Fruit fly (Drosophila melanogaster): Measurements from ENCODE around the gene CG45095.

CG45095 gene

dm6 chr3R:25069569-25069968 is 32.8 kb upstream of the CG45095 start, which contains the start of the genes Stt3B and CG11839 (continued):
- peak; percentile 91 for TF ChIP-seq hb (GFP tag; IDR thresholded peaks at IDR 0.05; ENCODE audit: partially characterized antibody)
- TF ChIP-seq Opbp (GFP tag; IDR thresholded peaks at IDR 0.05; ENCODE audit: partially characterized antibody): peak; percentile 82
- no peak for TF ChIP-seq CG6272 (GFP tag; IDR thresholded peaks at IDR 0.05)
- no peak for TF ChIP-seq HLHmδ (GFP tag; optimal IDR thresholded peaks at IDR 0.05)
- TF ChIP-seq slp2 (GFP tag; optimal IDR thresholded peaks at IDR 0.05): peak; percentile 54
- TF ChIP-seq amos (GFP tag; IDR thresholded peaks at IDR 0.05; ENCODE audit: partially characterized antibody): peak; percentile 90
- TF ChIP-seq CG15269 (tag; optimal IDR thresholded peaks at IDR 0.05): no peak
- no peak for TF ChIP-seq CG1529 (GFP tag; optimal IDR thresholded peaks at IDR 0.05)
- no peak for TF ChIP-seq CG10209 (GFP tag; optimal IDR thresholded peaks at IDR 0.05)
- TF ChIP-seq crp (GFP tag; optimal IDR thresholded peaks at IDR 0.05): peak in 1 of 2 experiments; percentile 43
- peak; percentile 54 for TF ChIP-seq Ssrp (tag; optimal IDR thresholded peaks at IDR 0.05)
- peak; percentile 97 for TF ChIP-seq BEAF-32 (GFP tag; optimal IDR thresholded peaks at IDR 0.05)
- TF ChIP-seq CG16813 (GFP tag; IDR thresholded peaks at IDR 0.05; ENCODE audit: partially characterized antibody): peak; percentile 95
- no peak for TF ChIP-seq CG43689 (GFP tag; IDR thresholded peaks at IDR 0.05)
- TF ChIP-seq Dad (GFP tag; optimal IDR thresholded peaks at IDR 0.05): peak; percentile 72
- peak; percentile 74 for TF ChIP-seq CG9727 (GFP tag; optimal IDR thresholded peaks at IDR 0.05)
- no peak for TF ChIP-seq Awh (GFP tag; IDR thresholded peaks at IDR 0.05)
- no peak for TF ChIP-seq fd64A (GFP tag; optimal IDR thresholded peaks at IDR 0.05)
- no peak for TF ChIP-seq hth (optimal IDR thresholded peaks at IDR 0.05)
- TF ChIP-seq sr (GFP tag; IDR thresholded peaks at IDR 0.05): no peak
- TF ChIP-seq dimm (GFP tag; IDR thresholded peaks at IDR 0.05): no peak
- TF ChIP-seq CG18619 (GFP tag; optimal IDR thresholded peaks at IDR 0.05): no peak
- TF ChIP-seq CG16779 (GFP tag; IDR thresholded peaks at IDR 0.05): no peak
- TF ChIP-seq CG7357 (GFP tag; IDR thresholded peaks at IDR 0.05): no peak
- TF ChIP-seq Stat92E (GFP tag; optimal IDR thresholded peaks at IDR 0.05): peak in 1 of 3 experiments; percentile 33
- TF ChIP-seq Ets65A (GFP tag): peak; percentile 97
- peak; percentile 93 for TF ChIP-seq sna (GFP tag; IDR thresholded peaks at IDR 0.05; ENCODE audit: partially characterized antibody)
- TF ChIP-seq ro (GFP tag; IDR thresholded peaks at IDR 0.05): no peak
- TF ChIP-seq CG9876 (GFP tag; optimal IDR thresholded peaks at IDR 0.05): peak; percentile 71
- no peak for TF ChIP-seq CG6854 (GFP tag; optimal IDR thresholded peaks at IDR 0.05)
- no peak for TF ChIP-seq Hey (tag; optimal IDR thresholded peaks at IDR 0.05)
- no peak for TF ChIP-seq odd (GFP tag; optimal IDR thresholded peaks at IDR 0.05)
- TF ChIP-seq tap (tag; optimal IDR thresholded peaks at IDR 0.05): no peak
- no peak for TF ChIP-seq bowl (GFP tag; IDR thresholded peaks at IDR 0.05)
- peak; percentile 82 for TF ChIP-seq CG9817 (tag; optimal IDR thresholded peaks at IDR 0.05)
- TF ChIP-seq CG7928 (GFP tag; optimal IDR thresholded peaks at IDR 0.05): peak; percentile 91
- no peak for TF ChIP-seq CG11085 (GFP tag; IDR thresholded peaks at IDR 0.05)
- peak; percentile 82 for TF ChIP-seq phol (tag; optimal IDR thresholded peaks at IDR 0.05)
- TF ChIP-seq kni (GFP tag; optimal IDR thresholded peaks at IDR 0.05): no peak
- TF ChIP-seq da (GFP tag; optimal IDR thresholded peaks at IDR 0.05): peak; percentile 18
- peak; percentile 30 for TF ChIP-seq trh (GFP tag; optimal IDR thresholded peaks at IDR 0.05)
- no peak for TF ChIP-seq dmrt99B (tag; optimal IDR thresholded peaks at IDR 0.05)
- peak; percentile 79 for TF ChIP-seq YL-1 (GFP tag; optimal IDR thresholded peaks at IDR 0.05)
- no peak for TF ChIP-seq pb (GFP tag; optimal IDR thresholded peaks at IDR 0.05)
- peak; percentile 30 for TF ChIP-seq CG7987 (GFP tag; optimal IDR thresholded peaks at IDR 0.05)
- TF ChIP-seq gro (GFP tag; optimal IDR thresholded peaks at IDR 0.05): peak; percentile 79
- peak; percentile 73 for TF ChIP-seq lbe (GFP tag; optimal IDR thresholded peaks at IDR 0.05)
- TF ChIP-seq E2f1 (GFP tag; IDR thresholded peaks at IDR 0.05): peak; percentile 61; the same call in 1 of the 2 replicates
- TF ChIP-seq CG4707 (GFP tag; optimal IDR thresholded peaks at IDR 0.05): no peak
- peak; percentile 58; the same call in 2 of the 3 replicates for TF ChIP-seq ken (GFP tag; IDR thresholded peaks at IDR 0.05)
- no peak for TF ChIP-seq CG11456 (GFP tag; IDR thresholded peaks at IDR 0.05)

Measured in whole organism, embryonic.